Fruit fly (Drosophila melanogaster): Measurements from ENCODE around the gene psh.

The psh gene

DNA sequence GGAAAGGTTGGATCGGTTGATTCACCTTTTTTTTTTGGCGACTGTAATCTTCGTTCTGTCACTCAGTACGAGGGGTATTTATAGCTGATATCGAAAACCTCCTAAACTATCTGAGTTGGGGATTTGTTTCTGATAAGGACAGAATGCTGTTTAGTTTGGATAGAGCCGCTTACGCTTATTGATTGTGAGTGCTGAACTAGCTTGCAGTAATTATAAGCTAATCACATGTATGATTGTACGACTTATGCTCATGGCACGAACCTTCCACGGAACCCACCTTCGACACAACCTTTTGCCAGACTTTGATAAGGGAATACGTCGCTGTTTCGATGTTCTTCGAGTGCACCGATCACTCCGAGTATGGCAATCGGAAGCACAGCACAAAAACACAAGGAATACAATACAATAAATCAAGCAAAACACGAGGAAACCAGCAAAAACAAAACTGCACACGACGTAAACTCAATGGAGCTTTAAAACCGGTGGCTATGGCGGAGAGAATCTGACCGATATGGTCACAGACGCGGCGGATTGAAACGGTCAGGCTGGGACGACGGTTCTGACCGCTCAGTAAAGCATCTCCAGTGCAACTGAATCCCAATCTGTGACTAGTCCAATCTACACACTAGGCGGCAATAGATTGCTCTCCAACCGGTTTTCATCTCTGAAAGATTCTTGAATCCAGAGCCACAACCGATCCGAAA is at the start of gene psh:
Gene psh, minus strand, starts transcription at position 566 of the 704 bp plus-strand sequence.
- TF ChIP-seq Ets98B (GFP tag; IDR thresholded peaks at IDR 0.05) (peak; percentile 7; the same call in 1 of the 2 replicates), CG10348 (GFP tag; IDR thresholded peaks at IDR 0.05) (no peak), CG8301 (tag; optimal IDR thresholded peaks at IDR 0.05) (no peak), CG14655 (GFP tag; optimal IDR thresholded peaks at IDR 0.05) (peak; percentile 35), CG8159 (tag; optimal IDR thresholded peaks at IDR 0.05) (peak; percentile 23), CG13204 (GFP tag; optimal IDR thresholded peaks at IDR 0.05) (peak; percentile 25), CG12605 (GFP tag; IDR thresholded peaks at IDR 0.05) (0 out of 2 replicates have a peak, but pooled peaks have one; percentile 21), D1 (tag; optimal IDR thresholded peaks at IDR 0.05) (no peak), fd96Ca (GFP tag; IDR thresholded peaks at IDR 0.05) (peak; percentile 41; the same call in 1 of the 3 replicates), Snoo (tag; optimal IDR thresholded peaks at IDR 0.05) (no peak), EcR (GFP tag; optimal IDR thresholded peaks at IDR 0.05) (peak; percentile 64)

DNA sequence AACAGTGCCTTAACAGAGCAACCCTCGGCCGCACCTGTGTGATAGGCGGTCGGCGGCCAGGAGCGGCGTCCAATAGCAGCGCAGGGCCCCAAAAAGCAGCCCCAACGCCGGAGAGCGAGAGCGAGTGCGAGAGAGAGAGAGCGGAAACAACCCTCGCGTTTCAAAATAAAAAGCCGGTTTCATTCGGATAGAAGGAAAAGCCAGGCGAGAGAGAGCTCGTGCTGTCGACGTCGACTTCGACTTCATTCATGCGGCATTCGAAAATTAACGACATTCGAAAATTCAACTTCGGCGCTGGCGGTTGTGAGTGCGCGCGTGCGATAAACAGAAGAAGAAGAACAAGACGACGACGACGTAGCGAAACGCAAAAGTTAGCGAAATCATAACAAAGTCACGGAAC is 47.7 kb upstream of the psh start:
- TF ChIP-seq Pif1A (GFP tag; optimal IDR thresholded peaks at IDR 0.05) (no peak), Ets98B (GFP tag; IDR thresholded peaks at IDR 0.05) (peak; percentile 26; the same call in 1 of the 2 replicates), CG8159 (tag; optimal IDR thresholded peaks at IDR 0.05) (no peak), Pif1B (GFP tag; optimal IDR thresholded peaks at IDR 0.05) (no peak), fd96Ca (GFP tag; IDR thresholded peaks at IDR 0.05) (peak; percentile 51; the same call in 1 of the 3 replicates), CG14655 (GFP tag; optimal IDR thresholded peaks at IDR 0.05) (no peak), CG10348 (GFP tag; IDR thresholded peaks at IDR 0.05) (no peak), CG34367 (tag; optimal IDR thresholded peaks at IDR 0.05) (no peak), gl (tag; optimal IDR thresholded peaks at IDR 0.05) (no peak), EcR (GFP tag; optimal IDR thresholded peaks at IDR 0.05) (peak; percentile 2), CG4496 (GFP tag; IDR thresholded peaks at IDR 0.05) (0 out of 3 replicates have a peak, but pooled peaks have one; percentile 48), Snoo (tag; optimal IDR thresholded peaks at IDR 0.05) (no peak), D1 (tag; optimal IDR thresholded peaks at IDR 0.05) (no peak), CG12605 (GFP tag; IDR thresholded peaks at IDR 0.05) (peak; percentile 44), CG15710 (tag; optimal IDR thresholded peaks at IDR 0.05) (no peak), CG32121 (GFP tag; IDR thresholded peaks at IDR 0.05) (peak; percentile 31; the same call in 1 of the 2 replicates), CG13204 (GFP tag; optimal IDR thresholded peaks at IDR 0.05) (peak; percentile 57), CG17806 (tag; optimal IDR thresholded peaks at IDR 0.05) (no peak), CG9948 (tag; optimal IDR thresholded peaks at IDR 0.05) (no peak), CG8301 (tag; optimal IDR thresholded peaks at IDR 0.05) (no peak), rn (GFP tag; IDR thresholded peaks at IDR 0.05) (no peak)

DNA sequence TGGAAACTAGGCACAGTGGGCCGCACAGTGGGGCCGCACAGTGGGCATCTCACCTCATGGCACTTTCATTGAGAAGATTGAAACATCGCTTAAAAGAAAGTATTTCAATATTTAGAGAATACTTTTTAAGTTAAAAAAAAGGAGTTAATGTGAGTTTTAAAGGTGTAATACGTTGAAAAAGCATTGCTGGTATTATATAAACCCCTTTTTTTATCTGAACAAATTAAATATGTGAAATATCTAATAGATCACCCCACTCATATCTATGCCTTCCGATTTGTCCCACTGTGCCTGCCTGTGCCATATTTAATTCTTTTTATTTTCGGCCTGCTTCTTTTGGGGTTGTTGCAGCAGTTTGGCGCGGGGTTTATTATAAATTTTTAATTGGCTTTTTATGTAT is 46.6 kb upstream of the psh start:
- TF ChIP-seq EcR (GFP tag; optimal IDR thresholded peaks at IDR 0.05) (no peak), CG8159 (tag; optimal IDR thresholded peaks at IDR 0.05) (peak; percentile 25), Pif1A (GFP tag; optimal IDR thresholded peaks at IDR 0.05) (peak; percentile 18), CG15710 (tag; optimal IDR thresholded peaks at IDR 0.05) (peak; percentile 22), CG8301 (tag; optimal IDR thresholded peaks at IDR 0.05) (no peak), Snoo (tag; optimal IDR thresholded peaks at IDR 0.05) (no peak), CG9948 (tag; optimal IDR thresholded peaks at IDR 0.05) (peak; percentile 25), CG34367 (tag; optimal IDR thresholded peaks at IDR 0.05) (peak; percentile 13)

DNA sequence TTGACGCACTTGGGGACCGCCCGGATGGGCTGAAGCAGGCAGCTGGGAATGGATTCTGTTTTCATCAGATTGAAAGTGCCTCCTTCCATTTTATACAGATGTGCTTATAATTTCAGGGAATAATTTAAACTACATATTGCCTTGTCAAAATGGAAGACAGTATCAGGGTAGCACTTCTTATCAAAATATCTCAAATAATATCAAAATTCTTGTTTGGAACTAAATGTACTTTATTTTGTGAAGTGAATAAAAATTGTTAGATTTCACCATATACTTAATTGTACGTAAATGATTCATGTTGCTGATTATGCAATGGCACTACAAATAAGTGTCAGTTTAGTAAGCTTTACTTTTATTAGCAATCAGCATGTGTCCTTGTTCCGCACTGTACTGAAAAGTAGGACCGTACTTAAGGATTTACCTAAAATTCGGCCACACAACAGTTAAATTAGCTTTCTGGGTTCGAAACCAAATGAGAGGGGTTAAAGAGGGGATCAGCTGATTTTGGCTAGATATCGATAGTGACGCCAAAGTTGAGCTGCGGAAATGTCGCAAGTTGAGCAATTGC is 41.5 kb upstream of the psh start, which contains the start of the genes CG15042 and CG15047:
Gene CG15042, minus strand, starts transcription at position 101 of the 568 bp plus-strand sequence.
Gene CG15047, plus strand, starts transcription at position 518 of the 568 bp plus-strand sequence.
- TF ChIP-seq gl (tag; optimal IDR thresholded peaks at IDR 0.05) (no peak), CG13204 (GFP tag; optimal IDR thresholded peaks at IDR 0.05) (no peak)

DNA sequence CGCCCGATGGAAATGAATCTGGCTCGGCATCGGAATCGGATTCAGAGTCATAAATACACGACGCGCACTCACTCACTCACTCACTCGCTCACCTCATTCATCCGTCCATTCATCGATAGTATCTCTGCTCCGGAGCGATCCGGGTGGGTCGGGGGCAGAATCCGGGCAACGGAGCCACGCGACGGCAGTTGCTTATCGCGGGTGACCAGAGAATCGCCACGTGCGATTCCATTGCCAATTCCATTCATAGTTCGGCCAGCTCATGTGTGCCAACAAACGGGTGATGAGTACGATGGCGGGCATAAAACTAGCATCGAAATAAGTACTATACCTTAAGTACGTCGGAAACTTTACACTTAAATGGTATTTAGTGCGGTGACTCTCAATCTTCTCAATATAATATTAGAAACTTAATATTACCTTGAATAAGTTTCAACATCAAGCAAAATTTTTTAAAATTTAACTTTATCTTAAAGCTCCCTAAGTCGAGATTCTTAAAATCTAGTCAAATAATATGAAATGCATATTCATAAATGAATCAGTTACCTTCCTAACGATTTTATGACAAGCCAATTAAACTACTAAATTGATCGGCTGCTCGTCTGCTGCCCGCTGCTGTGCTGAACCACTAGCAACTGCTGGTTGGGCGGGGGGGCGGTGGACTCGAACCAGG is 38.0 kb upstream of the psh start:
- TF ChIP-seq CG13204 (GFP tag; optimal IDR thresholded peaks at IDR 0.05): no peak
- TF ChIP-seq CG12605 (GFP tag; IDR thresholded peaks at IDR 0.05): no peak
- peak; percentile 3 for TF ChIP-seq Snoo (tag; optimal IDR thresholded peaks at IDR 0.05)
- TF ChIP-seq CG15710 (tag; optimal IDR thresholded peaks at IDR 0.05): peak; percentile 49
- TF ChIP-seq Pif1A (GFP tag; optimal IDR thresholded peaks at IDR 0.05): peak; percentile 24
- TF ChIP-seq CG34367 (tag; optimal IDR thresholded peaks at IDR 0.05): peak; percentile 14
- TF ChIP-seq CG17806 (tag; optimal IDR thresholded peaks at IDR 0.05): peak; percentile 44
- no peak for TF ChIP-seq CG10348 (GFP tag; IDR thresholded peaks at IDR 0.05)
- TF ChIP-seq CG4496 (GFP tag; IDR thresholded peaks at IDR 0.05): no peak
- no peak for TF ChIP-seq CG32121 (GFP tag; IDR thresholded peaks at IDR 0.05)
- peak; percentile 66 for TF ChIP-seq CG14655 (GFP tag; optimal IDR thresholded peaks at IDR 0.05)
- peak; percentile 70 for TF ChIP-seq CG8159 (tag; optimal IDR thresholded peaks at IDR 0.05)
- TF ChIP-seq CG8301 (tag; optimal IDR thresholded peaks at IDR 0.05): peak; percentile 52
- peak; percentile 41 for TF ChIP-seq CG9948 (tag; optimal IDR thresholded peaks at IDR 0.05)
- TF ChIP-seq EcR (GFP tag; optimal IDR thresholded peaks at IDR 0.05): no peak
- TF ChIP-seq gl (tag; optimal IDR thresholded peaks at IDR 0.05): no peak

Data from whole organism, pupa.